Fruit fly (Drosophila melanogaster): ENCODE results near the gene CG8997.

Gene CG8997

DNA sequence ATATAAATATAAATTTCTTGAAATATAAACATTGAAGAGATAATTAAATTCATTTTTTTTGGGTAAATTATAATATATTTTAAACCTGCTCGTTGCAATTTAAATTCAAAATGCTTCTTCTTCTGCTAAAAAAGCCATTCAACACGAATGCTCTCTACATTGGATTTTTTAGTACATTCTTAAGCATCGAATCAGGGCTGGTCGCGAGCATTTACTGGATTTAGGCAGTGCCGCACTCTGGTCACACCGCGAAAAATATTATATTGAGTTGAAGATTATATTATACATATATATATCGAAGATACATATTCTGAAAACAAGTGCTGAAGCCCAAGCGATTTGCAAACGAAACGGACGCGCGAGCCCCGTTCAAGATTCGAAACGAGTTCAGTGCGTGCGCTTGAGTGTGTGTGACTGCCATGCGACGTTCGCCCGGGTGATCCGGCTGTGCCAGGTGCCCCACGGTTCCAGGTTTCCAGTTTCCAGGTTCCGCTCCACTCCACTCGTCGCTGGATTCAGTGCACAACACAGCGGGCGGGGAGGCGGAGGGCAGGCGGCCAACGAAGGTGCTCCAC is 31.4 kb downstream of the CG8997 start, which contains the start of gene Sos (continued):
- no peak for TF ChIP-seq CG2202 (tag; optimal IDR thresholded peaks at IDR 0.05)
- no peak for TF ChIP-seq CG14014 (GFP tag; IDR thresholded peaks at IDR 0.05)
- TF ChIP-seq Awh (GFP tag; IDR thresholded peaks at IDR 0.05) = no peak
- no peak for TF ChIP-seq CG10543 (GFP tag; optimal IDR thresholded peaks at IDR 0.05)
- TF ChIP-seq CG2129 (GFP tag; IDR thresholded peaks at IDR 0.05; ENCODE audit: partially characterized antibody) = no peak
- peak; percentile 22; the same call in 1 of the 3 replicates for TF ChIP-seq knrl (GFP tag; IDR thresholded peaks at IDR 0.05; ENCODE audit: partially characterized antibody)
- peak; percentile 82 for TF ChIP-seq CG4617 (GFP tag; optimal IDR thresholded peaks at IDR 0.05; ENCODE audit: borderline replicate concordance)
- no peak for TF ChIP-seq CG7372 (GFP tag; IDR thresholded peaks at IDR 0.05)
- TF ChIP-seq CG10209 (GFP tag; optimal IDR thresholded peaks at IDR 0.05) = no peak
- TF ChIP-seq gfzf (GFP tag; optimal IDR thresholded peaks at IDR 0.05) = peak; percentile 94
- TF ChIP-seq dmrt11E (tag; optimal IDR thresholded peaks at IDR 0.05) = no peak
- no peak for TF ChIP-seq scrt (GFP tag; optimal IDR thresholded peaks at IDR 0.05)
- peak; percentile 61 for TF ChIP-seq CG15514 (GFP tag; optimal IDR thresholded peaks at IDR 0.05)
- no peak for TF ChIP-seq grau (tag; optimal IDR thresholded peaks at IDR 0.05)
- TF ChIP-seq CG16813 (GFP tag; IDR thresholded peaks at IDR 0.05; ENCODE audit: partially characterized antibody) = no peak
- no peak for TF ChIP-seq klu (GFP tag; IDR thresholded peaks at IDR 0.05)
- TF ChIP-seq CG15073 (GFP tag; optimal IDR thresholded peaks at IDR 0.05) = no peak
- no peak for TF ChIP-seq Mes4 (GFP tag; optimal IDR thresholded peaks at IDR 0.05)
- TF ChIP-seq gsb-n (tag; optimal IDR thresholded peaks at IDR 0.05) = no peak
- no peak for TF ChIP-seq Mad (GFP tag; optimal IDR thresholded peaks at IDR 0.05)
- TF ChIP-seq ttk (GFP tag; IDR thresholded peaks at IDR 0.05) = no peak
- TF ChIP-seq CG8089 (GFP tag; optimal IDR thresholded peaks at IDR 0.05) = no peak
- TF ChIP-seq YL-1 (GFP tag; optimal IDR thresholded peaks at IDR 0.05) = peak; percentile 94
- no peak for TF ChIP-seq esg (GFP tag; conservative IDR thresholded peaks at IDR 0.05)
- no peak for TF ChIP-seq Gsc (GFP tag; IDR thresholded peaks at IDR 0.05)
- TF ChIP-seq phol (tag; optimal IDR thresholded peaks at IDR 0.05) = peak; percentile 46
- TF ChIP-seq CG12104 (GFP tag; optimal IDR thresholded peaks at IDR 0.05) = no peak
- no peak for TF ChIP-seq CG1024 (GFP tag; IDR thresholded peaks at IDR 0.05)
- TF ChIP-seq Oaz (GFP tag; IDR thresholded peaks at IDR 0.05) = no peak
- no peak for TF ChIP-seq CG18619 (GFP tag; optimal IDR thresholded peaks at IDR 0.05)
- TF ChIP-seq wdn (GFP tag; IDR thresholded peaks at IDR 0.05) = no peak
- TF ChIP-seq CG4820 (GFP tag; optimal IDR thresholded peaks at IDR 0.05) = no peak
- no peak for TF ChIP-seq tin (GFP tag; optimal IDR thresholded peaks at IDR 0.05)
- TF ChIP-seq tna (GFP tag; IDR thresholded peaks at IDR 0.05; ENCODE audit: partially characterized antibody) = no peak
- peak; percentile 54 for TF ChIP-seq Dref (GFP tag; IDR thresholded peaks at IDR 0.05)
- no peak for TF ChIP-seq CG1603 (tag; optimal IDR thresholded peaks at IDR 0.05)
- TF ChIP-seq kni (GFP tag; optimal IDR thresholded peaks at IDR 0.05) = no peak
- no peak for TF ChIP-seq CG7963 (GFP tag; IDR thresholded peaks at IDR 0.05; ENCODE audit: partially characterized antibody)
- no peak for TF ChIP-seq CG11398 (GFP tag; optimal IDR thresholded peaks at IDR 0.05)
- TF ChIP-seq bbx (GFP tag; IDR thresholded peaks at IDR 0.05; ENCODE audit: partially characterized antibody) = no peak
- TF ChIP-seq vvl (GFP tag; IDR thresholded peaks at IDR 0.05) = 0 out of 2 replicates have a peak, but pooled peaks have one; percentile 23
- no peak for TF ChIP-seq sna (GFP tag; IDR thresholded peaks at IDR 0.05; ENCODE audit: partially characterized antibody)
- no peak for TF ChIP-seq Atf6 (GFP tag; IDR thresholded peaks at IDR 0.05)
- TF ChIP-seq CG8290 (GFP tag; optimal IDR thresholded peaks at IDR 0.05) = no peak
- TF ChIP-seq CG8290 (tag; optimal IDR thresholded peaks at IDR 0.05) = no peak
- no peak for TF ChIP-seq CHES-1-like (GFP tag; optimal IDR thresholded peaks at IDR 0.05)
- TF ChIP-seq lbe (GFP tag; optimal IDR thresholded peaks at IDR 0.05) = no peak
- TF ChIP-seq Chrac-16 (GFP tag; optimal IDR thresholded peaks at IDR 0.05) = no peak
- TF ChIP-seq pb (GFP tag; optimal IDR thresholded peaks at IDR 0.05) = no peak
- no peak for TF ChIP-seq nau (GFP tag; optimal IDR thresholded peaks at IDR 0.05)
- TF ChIP-seq bigmax (GFP tag; optimal IDR thresholded peaks at IDR 0.05) = no peak
